Worm (Caenorhabditis elegans) whole organism, mixed stage, embryonic: ENCODE measurements around the gene W02D7.8.

ENCODE experiments used
- ceh-83 ChIP-seq: fragments of 200-800 bp; sonication (Bioruptor generic); optimal IDR thresholded peaks from 2 replicates; lab custom pipeline; 2018; ENCODE audit warnings: mild to moderate bottlenecking, missing genetic modification characterization, missing compliant biosample characterization
- lsy-2 ChIP-seq: fragments of 150-350 bp; optimal IDR thresholded peaks from 2 replicates; lab custom pipeline; 2014; ENCODE audit warnings: missing biosample characterization, missing genetic modification characterization
- nhr-28 ChIP-seq: fragments of 150-350 bp; optimal IDR thresholded peaks from 2 replicates; lab custom pipeline; 2014; ENCODE audit warnings: missing biosample characterization, missing genetic modification characterization
- sptf-1 ChIP-seq: sonication (generic microtip); optimal IDR thresholded peaks from 2 replicates; lab custom pipeline; 2017; ENCODE audit warnings: mild to moderate bottlenecking, missing genetic modification characterization, moderate library complexity, missing compliant biosample characterization
- unc-39 ChIP-seq: fragments of 150-350 bp; optimal IDR thresholded peaks from 2 replicates; lab custom pipeline; 2014; ENCODE audit warnings: missing biosample characterization, missing genetic modification characterization

DNA sequence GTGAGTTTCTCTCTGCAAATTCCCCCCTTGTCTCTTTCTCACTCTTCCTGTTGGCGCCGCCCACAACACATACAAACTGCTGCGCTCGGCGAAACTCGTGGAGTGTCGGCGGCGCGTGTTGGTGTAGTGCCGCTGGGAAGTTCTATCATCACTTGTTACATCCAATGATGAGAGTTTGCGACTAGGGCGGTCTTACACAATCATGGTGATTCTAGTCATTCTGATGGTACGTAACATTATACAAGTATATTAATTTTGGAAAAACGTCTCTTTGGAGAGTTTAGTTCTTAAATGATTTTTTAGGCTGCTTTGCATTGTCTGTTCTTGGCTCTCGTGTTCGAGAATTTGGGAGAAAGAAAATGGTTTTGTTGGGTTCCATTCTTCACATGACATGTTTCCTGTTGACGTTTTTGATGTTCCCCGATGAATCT lies 42.7 kb upstream of the W02D7.8 start:
- no peak for TF ChIP-seq lsy-2 (tag; lab: Kevin White, UChicago)
- TF ChIP-seq unc-39 (tag; lab: Kevin White, UChicago) = no peak
- TF ChIP-seq ceh-83 (GFP tag; lab: Kevin White, UChicago) = no peak
- peak; percentile 26 for TF ChIP-seq sptf-1 (tag; lab: Kevin White, UChicago)
- no peak for TF ChIP-seq nhr-28 (tag; lab: Kevin White, UChicago)
